Worm (Caenorhabditis elegans): ENCODE measurements around the gene C14C10.5.

C14C10.5 gene

ce11 chrV:12596795-12597194, 3.2 kb upstream of the C14C10.5 start (continued):
- TF ChIP-seq unc-130 (GFP tag; optimal IDR thresholded peaks at IDR 0.05) (peak; percentile 30), ceh-62 (tag; optimal IDR thresholded peaks at IDR 0.05) (no peak), fkh-10 (GFP tag; optimal IDR thresholded peaks at IDR 0.05) (no peak), dmd-8 (GFP tag; IDR thresholded peaks at IDR 0.05) (peak; percentile 60; the same call in 1 of the 2 replicates), Y105C5A.15 (GFP tag; IDR thresholded peaks at IDR 0.05) (no peak), ztf-11 (tag; optimal IDR thresholded peaks at IDR 0.05) (no peak), daf-16 (GFP tag; optimal IDR thresholded peaks at IDR 0.05) (peak in 1 of 2 experiments; percentile 69), daf-16 (tag; optimal IDR thresholded peaks at IDR 0.05) (peak; percentile 76), Y48G9A.11 (GFP tag; IDR thresholded peaks at IDR 0.05) (peak; percentile 80), mdt-29 (GFP tag; IDR thresholded peaks at IDR 0.05) (no peak), ceh-20 (GFP tag; IDR thresholded peaks at IDR 0.05) (0 out of 2 replicates have a peak, but pooled peaks have one; percentile 22), spr-1 (tag; optimal IDR thresholded peaks at IDR 0.05) (peak; percentile 61), lin-13 (GFP tag; optimal IDR thresholded peaks at IDR 0.05) (peak; percentile 9), egl-43 (GFP tag; IDR thresholded peaks at IDR 0.05) (peak; percentile 86), spr-3 (GFP tag; optimal IDR thresholded peaks at IDR 0.05) (peak; percentile 17), nhr-76 (tag; optimal IDR thresholded peaks at IDR 0.05) (no peak), F37D6.2 (tag; optimal IDR thresholded peaks at IDR 0.05) (no peak), zag-1 (tag; optimal IDR thresholded peaks at IDR 0.05) (no peak), snpc-1.2 (GFP tag; IDR thresholded peaks at IDR 0.05) (peak; percentile 68), zfp-2 (tag; optimal IDR thresholded peaks at IDR 0.05) (no peak), dmd-6 (GFP tag; IDR thresholded peaks at IDR 0.05) (peak; percentile 41; the same call in 1 of the 2 replicates), mxl-3 (GFP tag; optimal IDR thresholded peaks at IDR 0.05) (peak; percentile 50), fos-1 (tag; optimal IDR thresholded peaks at IDR 0.05) (no peak), pha-4 (GFP tag; IDR thresholded peaks at IDR 0.05) (peak; percentile 76), pha-4 (tag; optimal IDR thresholded peaks at IDR 0.05) (no peak), nhr-48 (tag; optimal IDR thresholded peaks at IDR 0.05) (peak; percentile 34), F44E2.7 (GFP tag; IDR thresholded peaks at IDR 0.05) (no peak), ama-1 (optimal IDR thresholded peaks at IDR 0.05) (no peak), duxl-1 (tag; optimal IDR thresholded peaks at IDR 0.05; ENCODE audit: poor library complexity) (peak; percentile 26), hlh-30 (tag; optimal IDR thresholded peaks at IDR 0.05; ENCODE audit: insufficient read depth) (no peak), aly-2 (tag; optimal IDR thresholded peaks at IDR 0.05) (no peak), set-16 (GFP tag; IDR thresholded peaks at IDR 0.05) (0 out of 2 replicates have a peak, but pooled peaks have one; percentile 15), dmd-9 (GFP tag; IDR thresholded peaks at IDR 0.05) (0 out of 2 replicates have a peak, but pooled peaks have one; percentile 9), hif-1 (tag; optimal IDR thresholded peaks at IDR 0.05) (no peak), T20F7.1 (GFP tag; optimal IDR thresholded peaks at IDR 0.05) (peak; percentile 9), nhr-42 (GFP tag; IDR thresholded peaks at IDR 0.05) (no peak), ceh-44 (GFP tag; IDR thresholded peaks at IDR 0.05) (no peak), R02D3.7 (tag; optimal IDR thresholded peaks at IDR 0.05) (no peak), lin-15B (tag; optimal IDR thresholded peaks at IDR 0.05) (no peak), nhr-111 (GFP tag; optimal IDR thresholded peaks at IDR 0.05) (peak; percentile 48), mep-1 (tag; optimal IDR thresholded peaks at IDR 0.05) (peak; percentile 49), Y5F2A.4 (GFP tag; optimal IDR thresholded peaks at IDR 0.05) (peak; percentile 7), mdl-1 (tag; optimal IDR thresholded peaks at IDR 0.05) (peak in 1 of 2 experiments; percentile 24), ZK546.5 (tag; optimal IDR thresholded peaks at IDR 0.05) (no peak), lin-1 (GFP tag; IDR thresholded peaks at IDR 0.05) (peak; percentile 66; the same call in 1 of the 2 replicates), nhr-6 (tag; optimal IDR thresholded peaks at IDR 0.05) (peak; percentile 85), daf-19 (GFP tag; conservative IDR thresholded peaks at IDR 0.05) (no peak), nhr-10 (tag; optimal IDR thresholded peaks at IDR 0.05) (no peak), ztf-7 (tag; optimal IDR thresholded peaks at IDR 0.05) (no peak), php-3 (GFP tag; IDR thresholded peaks at IDR 0.05) (no peak), zip-11 (GFP tag; IDR thresholded peaks at IDR 0.05) (no peak), nhr-41 (GFP tag; IDR thresholded peaks at IDR 0.05) (0 out of 2 replicates have a peak, but pooled peaks have one; percentile 40)

All from whole organism, L4 larva.